Fruit fly (Drosophila melanogaster) whole organism, embryonic: ENCODE data around the gene CG9044.

Experiments used
- CG10431 ChIP-seq: fragments of 200-800 bp; sonication (Bioruptor generic); optimal IDR thresholded peaks from 3 replicates; lab custom pipeline; 2018; ENCODE audit warnings: missing biosample characterization, mild to moderate bottlenecking, missing genetic modification characterization
- CG10979 ChIP-seq: fragments of 200-800 bp; sonication (Bioruptor generic); optimal IDR thresholded peaks from 2 replicates; lab custom pipeline; 2018; ENCODE audit warnings: missing biosample characterization, mild to moderate bottlenecking, missing genetic modification characterization, moderate library complexity
- CG13287 ChIP-seq: fragments of 200-800 bp; sonication (Bioruptor generic); IDR thresholded peaks from 2 replicates; pipeline ENCODE4 v1.3.6; 2022; ENCODE audit warnings: missing biosample characterization, missing genetic modification characterization; ENCODE audit not compliant: partially characterized antibody
- CG14965 ChIP-seq: fragments of 200-800 bp; sonication (Bioruptor generic); optimal IDR thresholded peaks from 2 replicates; lab custom pipeline; 2016; ENCODE audit warnings: missing biosample characterization, missing genetic modification characterization, borderline replicate concordance
- CG1602 ChIP-seq: fragments of 200-800 bp; sonication (Bioruptor generic); optimal IDR thresholded peaks from 3 replicates; lab custom pipeline; 2016; ENCODE audit warnings: missing biosample characterization, missing genetic modification characterization
- CG17568 ChIP-seq: fragments of 200-800 bp; sonication (Bioruptor generic); optimal IDR thresholded peaks from 2 replicates; lab custom pipeline; 2018; ENCODE audit warnings: missing biosample characterization, mild to moderate bottlenecking, missing genetic modification characterization, moderate library complexity
- CG18476 ChIP-seq: fragments of 200-800 bp; sonication (Bioruptor generic); optimal IDR thresholded peaks from 2 replicates; lab custom pipeline; 2016; ENCODE audit warnings: missing biosample characterization, mild to moderate bottlenecking, missing genetic modification characterization
- CG2116 ChIP-seq: fragments of 200-800 bp; sonication (Bioruptor generic); optimal IDR thresholded peaks from 3 replicates; lab custom pipeline; 2018; ENCODE audit warnings: missing biosample characterization, mild to moderate bottlenecking, missing genetic modification characterization
- CG2120 ChIP-seq: fragments of 200-800 bp; sonication (Bioruptor generic); optimal IDR thresholded peaks from 3 replicates; lab custom pipeline; 2016; ENCODE audit warnings: missing biosample characterization, missing genetic modification characterization
- CG2889 ChIP-seq: fragments of 200-800 bp; sonication (Bioruptor generic); IDR thresholded peaks from 3 replicates; pipeline ENCODE4 v1.3.6; 2022; ENCODE audit warnings: missing biosample characterization, missing genetic modification characterization
- CG3065 ChIP-seq: fragments of 200-800 bp; sonication (Bioruptor generic); optimal IDR thresholded peaks from 2 replicates; lab custom pipeline; 2016; ENCODE audit warnings: missing biosample characterization, missing genetic modification characterization
- CG31224 ChIP-seq: fragments of 200-800 bp; sonication (Bioruptor generic); IDR thresholded peaks from 2 replicates; pipeline ENCODE4 v1.3.6; 2022; ENCODE audit warnings: missing biosample characterization, missing genetic modification characterization
- CG3163 ChIP-seq: fragments of 200-800 bp; sonication (Bioruptor generic); optimal IDR thresholded peaks from 3 replicates; lab custom pipeline; 2016; ENCODE audit warnings: missing biosample characterization, missing genetic modification characterization
- CG33213 ChIP-seq: fragments of 200-800 bp; sonication (Bioruptor generic); optimal IDR thresholded peaks from 3 replicates; lab custom pipeline; 2016; ENCODE audit warnings: missing biosample characterization, missing genetic modification characterization
- CG4617 ChIP-seq: fragments of 200-800 bp; sonication (Bioruptor generic); optimal IDR thresholded peaks from 3 replicates; lab custom pipeline; 2016; ENCODE audit warnings: missing biosample characterization, missing genetic modification characterization, borderline replicate concordance
- CG4730 ChIP-seq: fragments of 200-800 bp; sonication (Bioruptor generic); IDR thresholded peaks from 2 replicates; pipeline ENCODE4 v1.3.6; 2022; ENCODE audit warnings: missing biosample characterization, missing genetic modification characterization
- CG4820 ChIP-seq: fragments of 200-800 bp; sonication (Bioruptor generic); optimal IDR thresholded peaks from 3 replicates; lab custom pipeline; 2016; ENCODE audit warnings: missing biosample characterization, missing genetic modification characterization
- CG5953 ChIP-seq: fragments of 200-800 bp; sonication (Bioruptor generic); IDR thresholded peaks from 2 replicates; pipeline ENCODE4 v1.3.6; 2022; ENCODE audit warnings: missing biosample characterization, missing genetic modification characterization
- CG6854 ChIP-seq: fragments of 200-800 bp; sonication (Bioruptor generic); optimal IDR thresholded peaks from 3 replicates; lab custom pipeline; 2017; ENCODE audit warnings: missing biosample characterization, mild to moderate bottlenecking, missing genetic modification characterization
- CG7745 ChIP-seq: fragments of 200-800 bp; sonication (Bioruptor generic); optimal IDR thresholded peaks from 2 replicates; lab custom pipeline; 2018; ENCODE audit warnings: missing biosample characterization, mild to moderate bottlenecking, missing genetic modification characterization, moderate library complexity
- CG7786 ChIP-seq: fragments of 200-800 bp; sonication (Bioruptor generic); optimal IDR thresholded peaks from 2 replicates; lab custom pipeline; 2016; ENCODE audit warnings: missing biosample characterization, missing genetic modification characterization
- CG8359 ChIP-seq: fragments of 200-800 bp; sonication (Bioruptor generic); optimal IDR thresholded peaks from 2 replicates; lab custom pipeline; 2017; ENCODE audit warnings: missing biosample characterization, mild to moderate bottlenecking, missing genetic modification characterization, borderline replicate concordance
- CG8478 ChIP-seq: fragments of >200 bp; optimal IDR thresholded peaks from 2 replicates; lab custom pipeline; 2018
- CG9215 ChIP-seq: fragments of 200-800 bp; sonication (Bioruptor generic); IDR thresholded peaks from 2 replicates; pipeline ENCODE4 v1.3.6; 2022; ENCODE audit warnings: missing biosample characterization, missing genetic modification characterization
- Dad ChIP-seq: fragments of 200-800 bp; sonication (Bioruptor generic); optimal IDR thresholded peaks from 3 replicates; lab custom pipeline; 2016; ENCODE audit warnings: missing biosample characterization, missing genetic modification characterization
- Hand ChIP-seq: fragments of 200-800 bp; sonication (Bioruptor generic); optimal IDR thresholded peaks from 2 replicates; lab custom pipeline; 2017; ENCODE audit warnings: mild to moderate bottlenecking, missing biosample characterization, missing genetic modification reagents, missing genetic modification characterization
- Hey ChIP-seq: fragments of 200-800 bp; sonication (Bioruptor generic); optimal IDR thresholded peaks from 3 replicates; lab custom pipeline; 2018; ENCODE audit warnings: missing biosample characterization, mild to moderate bottlenecking, missing genetic modification characterization
- Hr3 ChIP-seq: fragments of 200-800 bp; sonication (Bioruptor generic); optimal IDR thresholded peaks from 3 replicates; lab custom pipeline; 2016; ENCODE audit warnings: missing biosample characterization, missing genetic modification characterization
- Lpt ChIP-seq: fragments of >200 bp; optimal IDR thresholded peaks from 2 replicates; lab custom pipeline; 2018; ENCODE audit warnings: missing biosample characterization, missing genetic modification characterization
- MBD-R2 ChIP-seq: fragments of 200-800 bp; sonication (Bioruptor generic); IDR thresholded peaks from 2 replicates; pipeline ENCODE4 v1.3.6; 2022; ENCODE audit warnings: missing biosample characterization, missing genetic modification characterization
- Meics ChIP-seq: fragments of 200-800 bp; sonication (Bioruptor generic); optimal IDR thresholded peaks from 2 replicates; lab custom pipeline; 2017; ENCODE audit warnings: missing biosample characterization, mild to moderate bottlenecking, missing genetic modification characterization
- Mrtf ChIP-seq: fragments of 200-800 bp; sonication (Bioruptor generic); IDR thresholded peaks from 3 replicates; pipeline ENCODE4 v1.3.6; 2022; ENCODE audit warnings: missing biosample characterization, missing genetic modification characterization
- Oli ChIP-seq: fragments of 200-800 bp; sonication (Bioruptor generic); optimal IDR thresholded peaks from 2 replicates; lab custom pipeline; 2018; ENCODE audit warnings: missing biosample characterization, mild to moderate bottlenecking, missing genetic modification characterization, moderate library complexity
- Pdp1 ChIP-seq, 2 experiments: fragments of 200-800 bp; sonication (Bioruptor generic); optimal IDR thresholded peaks; 3 replicates each; lab custom pipeline; 2016; ENCODE audit warnings: missing biosample characterization in 2 of 2, missing genetic modification characterization in 2 of 2, mild to moderate bottlenecking in 1 of 2, moderate library complexity in 1 of 2
- Six4 ChIP-seq: fragments of 200-800 bp; sonication (Bioruptor generic); optimal IDR thresholded peaks from 2 replicates; lab custom pipeline; 2016; ENCODE audit warnings: missing biosample characterization, missing genetic modification characterization
- TFAM ChIP-seq: fragments of 200-800 bp; sonication (Bioruptor generic); optimal IDR thresholded peaks from 2 replicates; lab custom pipeline; 2017; ENCODE audit warnings: missing biosample characterization, missing genetic modification characterization, inconsistent platforms
- caup ChIP-seq: fragments of 200-800 bp; sonication (Bioruptor generic); optimal IDR thresholded peaks from 3 replicates; lab custom pipeline; 2017; ENCODE audit warnings: missing biosample characterization, mild to moderate bottlenecking, missing genetic modification characterization, moderate library complexity; ENCODE audit not compliant: severe bottlenecking
- dm ChIP-seq: fragments of 200-800 bp; sonication (Bioruptor generic); optimal IDR thresholded peaks from 3 replicates; lab custom pipeline; 2016; ENCODE audit warnings: missing biosample characterization, missing genetic modification characterization
- emc ChIP-seq: fragments of 200-800 bp; sonication (Bioruptor generic); optimal IDR thresholded peaks from 2 replicates; lab custom pipeline; 2016; ENCODE audit warnings: missing biosample characterization, missing genetic modification characterization
- fru ChIP-seq: fragments of >200 bp; optimal IDR thresholded peaks from 2 replicates; lab custom pipeline; 2017
- ftz-f1 ChIP-seq: fragments of 200-800 bp; sonication (Bioruptor generic); optimal IDR thresholded peaks from 2 replicates; lab custom pipeline; 2016; ENCODE audit warnings: missing biosample characterization, missing genetic modification characterization
- gfzf ChIP-seq: fragments of 200-800 bp; sonication (Bioruptor generic); optimal IDR thresholded peaks from 2 replicates; lab custom pipeline; 2016; ENCODE audit warnings: missing biosample characterization, mild to moderate bottlenecking, missing genetic modification characterization, moderate library complexity
- grau ChIP-seq: fragments of 200-800 bp; optimal IDR thresholded peaks from 3 replicates; lab custom pipeline; 2019; ENCODE audit warnings: missing biosample characterization, mild to moderate bottlenecking, missing genetic modification characterization, moderate library complexity
- hth ChIP-seq: fragments of >200 bp; optimal IDR thresholded peaks from 2 replicates; lab custom pipeline; 2017; ENCODE audit warnings: inconsistent platforms
- ind ChIP-seq: fragments of 200-800 bp; sonication (Bioruptor generic); optimal IDR thresholded peaks from 3 replicates; lab custom pipeline; 2016; ENCODE audit warnings: missing biosample characterization, missing genetic modification characterization
- mam ChIP-seq: fragments of 200-800 bp; sonication (Bioruptor generic); optimal IDR thresholded peaks from 3 replicates; lab custom pipeline; 2016; ENCODE audit warnings: missing biosample characterization, missing genetic modification characterization
- mirr ChIP-seq: fragments of 200-800 bp; sonication (Bioruptor generic); optimal IDR thresholded peaks from 3 replicates; lab custom pipeline; 2018; ENCODE audit warnings: missing biosample characterization, mild to moderate bottlenecking, missing genetic modification characterization
- p53 ChIP-seq: fragments of 200-800 bp; sonication (Bioruptor generic); optimal IDR thresholded peaks from 2 replicates; lab custom pipeline; 2016; ENCODE audit warnings: missing biosample characterization, missing genetic modification characterization
- stwl ChIP-seq: fragments of 200-800 bp; sonication (Bioruptor generic); optimal IDR thresholded peaks from 3 replicates; lab custom pipeline; 2018; ENCODE audit warnings: missing biosample characterization, mild to moderate bottlenecking, missing genetic modification characterization, moderate library complexity
- ttk ChIP-seq: fragments of 200-800 bp; sonication (Bioruptor generic); IDR thresholded peaks from 2 replicates; pipeline ENCODE4 v2.1.2; 2022; ENCODE audit warnings: missing biosample characterization, missing genetic modification characterization
- usp ChIP-seq: fragments of >200 bp; optimal IDR thresholded peaks from 2 replicates; lab custom pipeline; 2017; ENCODE audit warnings: missing biosample characterization, missing genetic modification characterization
- wor ChIP-seq: fragments of 200-800 bp; sonication (Bioruptor generic); IDR thresholded peaks from 2 replicates; pipeline ENCODE4 v1.3.6; 2022; ENCODE audit warnings: missing biosample characterization, missing genetic modification characterization

The CG9044 gene

dm6 chr2L:5980862-5981432 is 31.7 kb downstream of the CG9044 start, which contains the start of gene chic (continued):
- TF ChIP-seq CG7745 (tag; lab: Kevin White, UChicago) (peak; percentile 85), wor (GFP tag; lab: Robert Waterston, UW) (no peak), Meics (peak; percentile 32), CG3065 (GFP tag; lab: Kevin White, UChicago) (no peak), ind (GFP tag; lab: Kevin White, UChicago) (peak; percentile 26), CG6854 (GFP tag; lab: Kevin White, UChicago) (no peak), TFAM (GFP tag; lab: Kevin White, UChicago) (no peak), Lpt (GFP tag; lab: Kevin White, UChicago) (no peak), CG10431 (GFP tag; lab: Kevin White, UChicago) (no peak), Dad (GFP tag; lab: Kevin White, UChicago) (peak; percentile 13), mam (GFP tag; lab: Kevin White, UChicago) (peak; percentile 21), CG2889 (GFP tag; lab: Robert Waterston, UW) (no peak), p53 (GFP tag; lab: Kevin White, UChicago) (no peak), CG18476 (GFP tag; lab: Kevin White, UChicago) (peak; percentile 11), CG13287 (GFP tag; lab: Robert Waterston, UW) (no peak), CG17568 (GFP tag; lab: Kevin White, UChicago) (no peak), CG4820 (peak; percentile 5), mirr (GFP tag; lab: Kevin White, UChicago) (no peak), emc (GFP tag; lab: Kevin White, UChicago) (peak; percentile 23), CG3163 (GFP tag; lab: Kevin White, UChicago) (peak; percentile 22), stwl (peak; percentile 57), CG2120 (GFP tag; lab: Kevin White, UChicago) (peak; percentile 40), Hr3 (peak; percentile 6), CG9215 (GFP tag; lab: Robert Waterston, UW) (no peak), CG33213 (GFP tag; lab: Kevin White, UChicago) (peak; percentile 48), Pdp1 (GFP tag; optimal IDR thresholded peaks at IDR 0.05; lab: Kevin White, UChicago) (no peak), caup (no peak), CG10979 (tag; lab: Kevin White, UChicago) (no peak), CG4617 (GFP tag; lab: Kevin White, UChicago) (peak; percentile 45), grau (tag; lab: Kevin White, UChicago) (no peak), CG14965 (no peak), fru (no peak), CG2116 (GFP tag; lab: Kevin White, UChicago) (peak; percentile 16), hth (lab: Kevin White, UChicago) (no peak), CG31224 (GFP tag; lab: Robert Waterston, UW) (no peak), CG7786 (peak; percentile 34), ttk (GFP tag; lab: Robert Waterston, UW) (no peak), CG8478 (lab: Kevin White, UChicago) (peak; percentile 28), CG4730 (no peak), usp (GFP tag; lab: Kevin White, UChicago) (no peak), dm (GFP tag; lab: Kevin White, UChicago) (peak; percentile 42), CG1602 (GFP tag; lab: Kevin White, UChicago) (no peak), MBD-R2 (GFP tag; lab: Robert Waterston, UW) (no peak), ftz-f1 (GFP tag; lab: Kevin White, UChicago) (no peak), Oli (tag; lab: Kevin White, UChicago) (no peak), CG5953 (GFP tag; lab: Robert Waterston, UW) (no peak), Mrtf (GFP tag; lab: Robert Waterston, UW) (no peak), Hand (GFP tag; lab: Kevin White, UChicago) (peak; percentile 18), CG8359 (GFP tag; lab: Kevin White, UChicago) (no peak), gfzf (peak; percentile 68), Six4 (GFP tag; lab: Kevin White, UChicago) (no peak), Hey (tag; lab: Kevin White, UChicago) (no peak)
